Worm (Caenorhabditis elegans) whole organism, L4 larva: ENCODE data around the gene ttr-27.

ENCODE experiments used
- F49E8.2 ChIP-seq: sonication (generic microtip); optimal IDR thresholded peaks from 2 replicates; lab custom pipeline; 2016; ENCODE audit warnings: missing compliant biosample characterization, mild to moderate bottlenecking, missing genetic modification characterization, borderline replicate concordance
- ama-1 ChIP-seq: fragments of 150-350 bp; optimal IDR thresholded peaks from 2 replicates; lab custom pipeline; 2014; ENCODE audit warnings: inconsistent platforms, mixed read lengths
- daf-12 ChIP-seq: fragments of 150-350 bp; optimal IDR thresholded peaks from 2 replicates; lab custom pipeline; 2014; ENCODE audit warnings: missing biosample characterization, missing genetic modification reagents, missing genetic modification characterization
- dmd-6 ChIP-seq: fragments of 200-800 bp; sonication (Bioruptor generic); IDR thresholded peaks from 2 replicates; pipeline ENCODE4 v1.3.6; 2022; ENCODE audit warnings: missing genetic modification reagents, missing genetic modification characterization, missing compliant biosample characterization
- dpl-1 ChIP-seq: fragments of 150-350 bp; optimal IDR thresholded peaks from 2 replicates; lab custom pipeline; 2014; ENCODE audit warnings: missing biosample characterization, missing genetic modification reagents, missing genetic modification characterization
- lin-13 ChIP-seq: fragments of 150-350 bp; optimal IDR thresholded peaks from 2 replicates; lab custom pipeline; 2014; ENCODE audit warnings: missing biosample characterization, missing genetic modification reagents, missing genetic modification characterization
- lin-15B ChIP-seq: fragments of 150-350 bp; sonication (generic microtip); optimal IDR thresholded peaks from 3 replicates; lab custom pipeline; 2014; ENCODE audit warnings: missing biosample characterization, missing genetic modification characterization
- lsy-2 ChIP-seq, 2 experiments: fragments of 150-350 bp in 1 of 2; sonication (generic microtip) in 1 of 2; optimal IDR thresholded peaks; 2 replicates each; lab custom pipeline; 2014 to 2017; ENCODE audit warnings: missing biosample characterization in 2 of 2, missing genetic modification characterization in 2 of 2
- nhr-6 ChIP-seq: fragments of 150-350 bp; optimal IDR thresholded peaks from 2 replicates; lab custom pipeline; 2014; ENCODE audit warnings: missing biosample characterization, missing genetic modification characterization
- nhr-77 ChIP-seq: fragments of 150-350 bp; optimal IDR thresholded peaks from 2 replicates; lab custom pipeline; 2014; ENCODE audit warnings: missing biosample characterization, missing genetic modification characterization
- pqm-1 ChIP-seq: sonication (generic microtip); optimal IDR thresholded peaks from 2 replicates; lab custom pipeline; 2017; ENCODE audit warnings: missing biosample characterization, missing genetic modification characterization
- unc-39 ChIP-seq: sonication (generic microtip); optimal IDR thresholded peaks from 2 replicates; lab custom pipeline; 2017; ENCODE audit warnings: missing biosample characterization, missing genetic modification characterization
- zfp-3 ChIP-seq: fragments of 200-800 bp; sonication (Bioruptor generic); conservative IDR thresholded peaks from 2 replicates; pipeline ENCODE4 v1.3.6; 2022; ENCODE audit warnings: missing genetic modification reagents, missing genetic modification characterization, missing compliant biosample characterization
- ztf-11 ChIP-seq: fragments of 150-350 bp; optimal IDR thresholded peaks from 2 replicates; lab custom pipeline; 2014; ENCODE audit warnings: missing biosample characterization, missing genetic modification characterization

ce11 chrV:12922308-12922707 is 18.4 kb upstream of the ttr-27 start, which contains the start of gene dhrs-4:
- TF ChIP-seq lin-15B (no peak), F49E8.2 (no peak), lsy-2 (tag; optimal IDR thresholded peaks at IDR 0.05; lab: Kevin White, UChicago) (no peak), ama-1 (no peak), dmd-6 (GFP tag; lab: Robert Waterston, UW) (no peak), daf-12 (no peak), pqm-1 (tag; lab: Kevin White, UChicago) (no peak), unc-39 (tag; lab: Kevin White, UChicago) (no peak), zfp-3 (no peak), nhr-77 (tag; lab: Kevin White, UChicago) (no peak), nhr-6 (tag; lab: Kevin White, UChicago) (peak; percentile 6), lin-13 (no peak), ztf-11 (no peak), dpl-1 (no peak)
